Worm (Caenorhabditis elegans) whole organism, late embryonic: Measurements from ENCODE around the gene idpc-3.

Experiments used
- F13H6.1 ChIP-seq: sonication (generic microtip); optimal IDR thresholded peaks from 2 replicates; lab custom pipeline; 2016; ENCODE audit warnings: missing genetic modification characterization, missing compliant biosample characterization
- ahr-1 ChIP-seq: sonication (generic microtip); optimal IDR thresholded peaks from 2 replicates; lab custom pipeline; 2016; ENCODE audit warnings: missing genetic modification characterization, missing compliant biosample characterization
- ama-1 ChIP-seq: fragments of 150-350 bp; optimal IDR thresholded peaks from 2 replicates; lab custom pipeline; 2014
- ceh-14 ChIP-seq: sonication (generic microtip); optimal IDR thresholded peaks from 2 replicates; lab custom pipeline; 2016; ENCODE audit warnings: missing genotype, missing genetic modification characterization, missing compliant biosample characterization
- ceh-45 ChIP-seq: fragments of 200-800 bp; sonication (Bioruptor generic); IDR thresholded peaks from 2 replicates; pipeline ENCODE4 v1.3.6; 2022; ENCODE audit warnings: missing genetic modification reagents, missing genetic modification characterization, missing compliant biosample characterization
- che-1 ChIP-seq: sonication (generic microtip); optimal IDR thresholded peaks from 2 replicates; lab custom pipeline; 2016; ENCODE audit warnings: mild to moderate bottlenecking, missing genetic modification characterization, missing compliant biosample characterization
- elt-2 ChIP-seq: sonication (generic microtip); optimal IDR thresholded peaks from 2 replicates; lab custom pipeline; 2016; ENCODE audit warnings: missing genetic modification reagents, missing genetic modification characterization, missing compliant biosample characterization
- fkh-10 ChIP-seq: fragments of 150-350 bp; optimal IDR thresholded peaks from 2 replicates; lab custom pipeline; 2014; ENCODE audit warnings: missing biosample characterization, missing genetic modification reagents, missing genetic modification characterization
- hlh-15 ChIP-seq: sonication (generic microtip); optimal IDR thresholded peaks from 2 replicates; lab custom pipeline; 2016; ENCODE audit warnings: missing genetic modification characterization, missing compliant biosample characterization
- nhr-11 ChIP-seq: fragments of 150-350 bp; optimal IDR thresholded peaks from 2 replicates; lab custom pipeline; 2014; ENCODE audit warnings: missing biosample characterization, missing genetic modification characterization
- npax-4 ChIP-seq: sonication (generic microtip); optimal IDR thresholded peaks from 2 replicates; lab custom pipeline; 2016; ENCODE audit warnings: missing genetic modification characterization, missing compliant biosample characterization
- pax-1 ChIP-seq: fragments of 150-350 bp; optimal IDR thresholded peaks from 2 replicates; lab custom pipeline; 2014; ENCODE audit warnings: missing biosample characterization, missing genetic modification characterization
- tbx-2 ChIP-seq: sonication (generic microtip); optimal IDR thresholded peaks from 2 replicates; lab custom pipeline; 2016; ENCODE audit warnings: missing genetic modification characterization, missing compliant biosample characterization
- unc-3 ChIP-seq, 2 experiments: fragments of 200-800 bp in 1 of 2; sonication (Bioruptor generic) in 1 of 2; sonication (generic microtip) in 1 of 2; conservative IDR thresholded peaks in 1 of 2; optimal IDR thresholded peaks in 1 of 2; 2 replicates each; pipeline versions ENCODE4 v1.3.6 to Lab custom; 2016 to 2022; ENCODE audit warnings: missing compliant biosample characterization in 2 of 2, missing genetic modification characterization in 2 of 2, missing genetic modification reagents in 1 of 2

ce11 chrV:9618919-9619318, 10.1 kb downstream of the idpc-3 start, which contains the start of gene idpc-7:
- TF ChIP-seq che-1 (tag; lab: Kevin White, UChicago), result no peak
- no peak for TF ChIP-seq ceh-14
- no peak for TF ChIP-seq pax-1 (tag; lab: Kevin White, UChicago)
- TF ChIP-seq hlh-15 (tag; lab: Kevin White, UChicago), result no peak
- TF ChIP-seq ceh-45, result no peak
- TF ChIP-seq tbx-2 (tag; lab: Kevin White, UChicago), result no peak
- TF ChIP-seq ahr-1 (tag; lab: Kevin White, UChicago), result no peak
- TF ChIP-seq elt-2 (tag; lab: Kevin White, UChicago), result no peak
- TF ChIP-seq nhr-11 (tag; lab: Kevin White, UChicago), result no peak
- TF ChIP-seq ama-1, result no peak
- TF ChIP-seq F13H6.1 (tag; lab: Kevin White, UChicago), result no peak
- TF ChIP-seq fkh-10 (GFP tag; lab: Kevin White, UChicago), result no peak
- no peak for TF ChIP-seq npax-4 (tag; lab: Kevin White, UChicago)
- no peak for TF ChIP-seq unc-3 (GFP tag; conservative IDR thresholded peaks at IDR 0.05; lab: Robert Waterston, UW)
- no peak for TF ChIP-seq unc-3 (tag; optimal IDR thresholded peaks at IDR 0.05; lab: Kevin White, UChicago)
